Worm (Caenorhabditis elegans) whole organism, midembryonic: ENCODE results near the gene F56D2.5.

Source experiments
- T22C8.4 ChIP-seq: fragments of 200-800 bp; sonication (Bioruptor generic); IDR thresholded peaks from 2 replicates; pipeline ENCODE4 v1.3.6; 2022; ENCODE audit warnings: missing genetic modification characterization, missing compliant biosample characterization
- cog-1 ChIP-seq: sonication (generic microtip); optimal IDR thresholded peaks from 2 replicates; lab custom pipeline; 2016; ENCODE audit warnings: missing genetic modification characterization, missing compliant biosample characterization
- flt-1 ChIP-seq: fragments of 200-800 bp; sonication (Bioruptor generic); IDR thresholded peaks from 2 replicates; pipeline ENCODE4 v1.3.6; 2022; ENCODE audit warnings: missing genetic modification characterization, missing compliant biosample characterization
- klf-2 ChIP-seq: fragments of 200-800 bp; sonication (Bioruptor generic); conservative IDR thresholded peaks from 2 replicates; pipeline ENCODE4 v1.3.6; 2022; ENCODE audit warnings: missing genetic modification reagents, missing genetic modification characterization, missing compliant biosample characterization
- med-1 ChIP-seq: sonication (generic microtip); optimal IDR thresholded peaks from 2 replicates; lab custom pipeline; 2017; ENCODE audit warnings: missing genetic modification characterization, mild to moderate bottlenecking, missing compliant biosample characterization, antibody characterized with exemption, missing genetic modification reagents; ENCODE audit not compliant: insufficient read depth
- ref-1 ChIP-seq: fragments of 200-800 bp; sonication (Bioruptor generic); conservative IDR thresholded peaks from 2 replicates; pipeline ENCODE4 v1.3.6; 2022; ENCODE audit warnings: missing genetic modification reagents, missing genetic modification characterization, missing compliant biosample characterization
- tab-1 ChIP-seq: fragments of 200-800 bp; sonication (Bioruptor generic); IDR thresholded peaks from 2 replicates; pipeline ENCODE4 v1.3.6; 2022; ENCODE audit warnings: missing genetic modification characterization, missing compliant biosample characterization
- ztf-23 ChIP-seq: fragments of 200-800 bp; sonication (Bioruptor generic); IDR thresholded peaks from 2 replicates; pipeline ENCODE4 v1.3.6; 2022; ENCODE audit warnings: missing genetic modification reagents, missing genetic modification characterization, missing compliant biosample characterization
- ztf-29 ChIP-seq: fragments of 200-800 bp; sonication (Bioruptor generic); IDR thresholded peaks from 2 replicates; pipeline ENCODE4 v1.3.6; 2022; ENCODE audit warnings: missing genetic modification reagents, missing genetic modification characterization, missing compliant biosample characterization

F56D2.5 gene

ce11 chrIII:5564799-5565198 lies 16.4 kb downstream of the F56D2.5 start, which contains the start of gene mlc-3:
TSS of gene mlc-3 (plus strand) at chrIII:5565025.
- TF ChIP-seq flt-1 (GFP tag; lab: Robert Waterston, UW) (peak; percentile 69; the same call in 1 of the 2 replicates), cog-1 (tag; lab: Kevin White, UChicago) (no peak)

- no peak for TF ChIP-seq tab-1 (GFP tag; lab: Robert Waterston, UW)
- no peak for TF ChIP-seq flt-1 (GFP tag; lab: Robert Waterston, UW)
- no peak for TF ChIP-seq ztf-23 (GFP tag; lab: Robert Waterston, UW)
- no peak for TF ChIP-seq klf-2 (GFP tag; lab: Robert Waterston, UW)
- TF ChIP-seq cog-1 (tag; lab: Kevin White, UChicago) = no peak
- no peak for TF ChIP-seq T22C8.4 (GFP tag; lab: Robert Waterston, UW)
- no peak for TF ChIP-seq med-1
- no peak for TF ChIP-seq ztf-29 (GFP tag; lab: Robert Waterston, UW)
- TF ChIP-seq ref-1 (GFP tag; lab: Robert Waterston, UW) = no peak
Observed at ce11 chrIII:5564325-5564724, 16.9 kb downstream of the F56D2.5 start.

ce11 chrIII:5563680-5564079 lies 17.5 kb downstream of the F56D2.5 start:
- TF ChIP-seq ztf-23 (GFP tag; lab: Robert Waterston, UW) (no peak), T22C8.4 (GFP tag; lab: Robert Waterston, UW) (no peak), ztf-29 (GFP tag; lab: Robert Waterston, UW) (no peak)

- TF ChIP-seq tab-1 (GFP tag; lab: Robert Waterston, UW) (no peak), cog-1 (tag; lab: Kevin White, UChicago) (no peak), ztf-23 (GFP tag; lab: Robert Waterston, UW) (no peak), klf-2 (GFP tag; lab: Robert Waterston, UW) (no peak), ref-1 (GFP tag; lab: Robert Waterston, UW) (no peak), med-1 (no peak), T22C8.4 (GFP tag; lab: Robert Waterston, UW) (no peak)
Observed at ce11 chrIII:5557246-5557819, 23.9 kb downstream of the F56D2.5 start, which contains the start of gene rpc-2. TSS of gene rpc-2 (plus strand) at chrIII:5557365.

ce11 chrIII:5554884-5555500 lies 26.2 kb downstream of the F56D2.5 start, which contains the start of the genes nmad-1 and hach-1:
TSS of gene nmad-1 (minus strand) at chrIII:5554934.
TSS of gene hach-1 (plus strand) at chrIII:5555450.
- peak; percentile 97 for TF ChIP-seq med-1
- TF ChIP-seq cog-1 (tag; lab: Kevin White, UChicago) = peak; percentile 79
- peak; percentile 75 for TF ChIP-seq ref-1 (GFP tag; lab: Robert Waterston, UW)
- TF ChIP-seq flt-1 (GFP tag; lab: Robert Waterston, UW) = peak; percentile 94
- peak; percentile 82 for TF ChIP-seq ztf-29 (GFP tag; lab: Robert Waterston, UW)
- TF ChIP-seq klf-2 (GFP tag; lab: Robert Waterston, UW) = peak; percentile 90; the same call in 1 of the 2 replicates
- TF ChIP-seq T22C8.4 (GFP tag; lab: Robert Waterston, UW) = peak; percentile 88
- peak; percentile 92 for TF ChIP-seq tab-1 (GFP tag; lab: Robert Waterston, UW)
- peak; percentile 96 for TF ChIP-seq ztf-23 (GFP tag; lab: Robert Waterston, UW)

- TF ChIP-seq ztf-23 (GFP tag; lab: Robert Waterston, UW) (no peak), med-1 (no peak), tab-1 (GFP tag; lab: Robert Waterston, UW) (no peak), T22C8.4 (GFP tag; lab: Robert Waterston, UW) (no peak), ref-1 (GFP tag; lab: Robert Waterston, UW) (no peak), ztf-29 (GFP tag; lab: Robert Waterston, UW) (no peak), klf-2 (GFP tag; lab: Robert Waterston, UW) (no peak), flt-1 (GFP tag; lab: Robert Waterston, UW) (no peak), cog-1 (tag; lab: Kevin White, UChicago) (no peak)
Observed at ce11 chrIII:5553098-5553497, 28.1 kb downstream of the F56D2.5 start.

- no peak for TF ChIP-seq ztf-29 (GFP tag; lab: Robert Waterston, UW)
- 0 out of 2 replicates have a peak, but pooled peaks have one; percentile 31 for TF ChIP-seq flt-1 (GFP tag; lab: Robert Waterston, UW)
Observed at ce11 chrIII:5552072-5552667, 29.0 kb downstream of the F56D2.5 start, which contains the start of gene F09F7.6. TSS of gene F09F7.6 (minus strand) at chrIII:5552135.

ce11 chrIII:5550844-5551243 lies 30.4 kb downstream of the F56D2.5 start:
- TF ChIP-seq ztf-23 (GFP tag; lab: Robert Waterston, UW) = no peak
- TF ChIP-seq ztf-29 (GFP tag; lab: Robert Waterston, UW) = no peak
- no peak for TF ChIP-seq med-1
- TF ChIP-seq ref-1 (GFP tag; lab: Robert Waterston, UW) = no peak
- no peak for TF ChIP-seq tab-1 (GFP tag; lab: Robert Waterston, UW)
- no peak for TF ChIP-seq flt-1 (GFP tag; lab: Robert Waterston, UW)
- TF ChIP-seq klf-2 (GFP tag; lab: Robert Waterston, UW) = no peak
- no peak for TF ChIP-seq cog-1 (tag; lab: Kevin White, UChicago)

ce11 chrIII:5550193-5550592 lies 31.0 kb downstream of the F56D2.5 start:
- TF ChIP-seq ref-1 (GFP tag; lab: Robert Waterston, UW) (no peak), ztf-23 (GFP tag; lab: Robert Waterston, UW) (no peak)
